Fruit fly (Drosophila melanogaster): ENCODE data around the gene peg.
A peak's percentile ranks its signal among the peaks of the same experiment; 100 is the strongest.

The peg gene

DNA sequence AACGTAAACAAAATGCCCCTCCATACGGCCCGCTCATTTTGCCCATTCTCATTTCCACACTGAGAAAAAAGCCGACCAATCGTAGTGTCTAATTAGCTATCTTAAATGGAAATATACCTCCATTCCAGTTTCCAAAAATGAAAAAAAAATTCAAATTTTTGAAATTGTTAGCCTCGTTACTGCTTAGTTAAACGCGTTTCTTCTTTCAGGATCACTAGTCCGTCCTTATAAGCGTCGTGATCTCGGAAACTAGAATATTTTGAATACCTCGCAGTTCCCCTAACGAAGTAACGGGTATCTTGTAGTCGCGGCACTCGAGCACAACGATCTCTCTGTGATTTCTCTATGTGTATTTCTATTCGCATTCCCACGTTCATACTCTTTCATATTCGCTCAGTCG lies 34.3 kb downstream of the peg start (continued):
- TF ChIP-seq lz (GFP tag; optimal IDR thresholded peaks at IDR 0.05): no peak
- no peak for TF ChIP-seq CG3919 (GFP tag; optimal IDR thresholded peaks at IDR 0.05)
- TF ChIP-seq CG8632 (GFP tag; optimal IDR thresholded peaks at IDR 0.05): no peak
- TF ChIP-seq Hr4 (GFP tag; optimal IDR thresholded peaks at IDR 0.05): peak; percentile 57
- TF ChIP-seq cyc (GFP tag; optimal IDR thresholded peaks at IDR 0.05): peak; percentile 9
- TF ChIP-seq salr (GFP tag; optimal IDR thresholded peaks at IDR 0.05): peak in 1 of 2 experiments; percentile 3
- no peak for TF ChIP-seq dsx (GFP tag; optimal IDR thresholded peaks at IDR 0.05; ENCODE audit: poor library complexity, severe bottlenecking)
- TF ChIP-seq CG8119 (GFP tag; IDR thresholded peaks at IDR 0.05): peak; percentile 42; the same call in 1 of the 3 replicates
- TF ChIP-seq CG15336 (GFP tag; IDR thresholded peaks at IDR 0.05): peak; percentile 56
- TF ChIP-seq CG34406 (GFP tag; optimal IDR thresholded peaks at IDR 0.05): no peak
- TF ChIP-seq Sox15 (GFP tag; optimal IDR thresholded peaks at IDR 0.05): no peak
- TF ChIP-seq Eip93F (GFP tag; optimal IDR thresholded peaks at IDR 0.05): no peak
- no peak for TF ChIP-seq CG16779 (tag; optimal IDR thresholded peaks at IDR 0.05)

DNA sequence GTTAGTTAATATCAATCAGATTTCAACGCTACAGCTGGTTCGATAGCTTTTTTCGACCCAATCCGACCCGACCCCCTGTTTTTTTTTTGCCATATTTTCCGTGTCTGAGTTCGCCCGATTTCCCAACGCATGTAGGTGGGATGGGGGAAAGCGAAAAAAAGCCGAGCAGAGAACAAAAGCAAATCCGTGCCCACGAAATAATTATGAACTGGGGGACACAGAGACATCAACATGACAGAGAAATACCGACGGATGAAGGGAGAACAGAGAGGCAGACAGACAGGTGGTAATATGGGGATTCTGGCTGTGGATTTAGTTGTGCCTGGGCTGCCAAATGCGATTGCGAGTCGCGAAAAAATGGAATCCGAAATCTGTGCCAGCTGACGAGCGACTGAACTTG lies 34.9 kb downstream of the peg start:
- no peak for TF ChIP-seq esn (GFP tag; optimal IDR thresholded peaks at IDR 0.05)
- TF ChIP-seq CG32006 (GFP tag; optimal IDR thresholded peaks at IDR 0.05): no peak
- TF ChIP-seq Sox15 (GFP tag; optimal IDR thresholded peaks at IDR 0.05): no peak
- TF ChIP-seq svp (GFP tag): no peak
- TF ChIP-seq eg (GFP tag; IDR thresholded peaks at IDR 0.05): no peak
- TF ChIP-seq Eip93F (GFP tag; optimal IDR thresholded peaks at IDR 0.05): no peak
- no peak for TF ChIP-seq vri (GFP tag; optimal IDR thresholded peaks at IDR 0.05)

- TF ChIP-seq acj6 (GFP tag; optimal IDR thresholded peaks at IDR 0.05): no peak
- TF ChIP-seq Hr39 (GFP tag; optimal IDR thresholded peaks at IDR 0.05): no peak
- TF ChIP-seq Sox102F (GFP tag; optimal IDR thresholded peaks at IDR 0.05): no peak
- no peak for TF ChIP-seq Smox (GFP tag; optimal IDR thresholded peaks at IDR 0.05)
- TF ChIP-seq CG8319 (GFP tag; optimal IDR thresholded peaks at IDR 0.05): no peak
- TF ChIP-seq spab (GFP tag; optimal IDR thresholded peaks at IDR 0.05): no peak
- no peak for TF ChIP-seq CG6808 (GFP tag; optimal IDR thresholded peaks at IDR 0.05)
- no peak for TF ChIP-seq Eip75B (GFP tag; optimal IDR thresholded peaks at IDR 0.05)
- TF ChIP-seq topi (GFP tag; optimal IDR thresholded peaks at IDR 0.05): no peak
- TF ChIP-seq Ets96B (tag; optimal IDR thresholded peaks at IDR 0.05): no peak
Observed at dm6 chr3R:20988560-20988959, 35.4 kb downstream of the peg start.

DNA sequence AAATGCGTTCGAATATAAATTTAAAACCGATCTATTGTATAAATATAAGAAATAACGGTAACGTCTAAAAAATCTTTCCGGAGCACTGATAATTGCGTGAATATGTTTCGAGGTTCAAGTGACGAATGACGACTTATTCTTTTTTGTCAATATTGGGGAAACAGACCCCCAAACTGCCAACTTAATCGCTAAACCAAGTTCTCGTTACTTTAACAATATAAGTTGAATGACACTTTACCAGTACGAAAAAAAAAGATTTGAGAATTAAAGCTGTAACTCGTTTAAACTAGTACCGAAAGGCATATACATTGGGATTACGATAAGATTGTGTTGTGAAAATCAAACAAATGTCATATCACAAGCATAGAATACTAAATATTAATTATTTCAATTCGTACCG lies 36.1 kb downstream of the peg start, which contains the start of gene CG43446:
Gene CG43446, minus strand, starts transcription at position 101 of the 400 bp plus-strand sequence.
- TF ChIP-seq CG6792 (GFP tag; optimal IDR thresholded peaks at IDR 0.05) (no peak), fkh (GFP tag; optimal IDR thresholded peaks at IDR 0.05) (no peak), CG6808 (GFP tag; optimal IDR thresholded peaks at IDR 0.05) (no peak), CG6276 (GFP tag; optimal IDR thresholded peaks at IDR 0.05) (no peak), Blimp-1 (GFP tag; optimal IDR thresholded peaks at IDR 0.05) (no peak), fd85E (GFP tag; optimal IDR thresholded peaks at IDR 0.05) (no peak), Lpt (GFP tag; optimal IDR thresholded peaks at IDR 0.05) (no peak), spab (GFP tag; optimal IDR thresholded peaks at IDR 0.05) (no peak), CG6854 (GFP tag; optimal IDR thresholded peaks at IDR 0.05) (no peak), CG4318 (GFP tag; optimal IDR thresholded peaks at IDR 0.05) (no peak), OdsH (GFP tag; optimal IDR thresholded peaks at IDR 0.05) (no peak), salr (GFP tag; optimal IDR thresholded peaks at IDR 0.05) (no peak), CG3919 (GFP tag; optimal IDR thresholded peaks at IDR 0.05) (no peak)

Data from whole organism, prepupa.